Fruit fly (Drosophila melanogaster) whole organism, embryonic: ENCODE measurements around the gene mnd.

Source experiments
- Abd-B ChIP-seq: fragments of 200-800 bp; sonication (Bioruptor generic); optimal IDR thresholded peaks from 2 replicates; lab custom pipeline; 2018; ENCODE audit warnings: missing biosample characterization, mild to moderate bottlenecking, missing genetic modification characterization, moderate library complexity
- CG1024 ChIP-seq: fragments of 200-800 bp; sonication (Bioruptor generic); IDR thresholded peaks from 2 replicates; pipeline ENCODE4 v1.3.6; 2022; ENCODE audit warnings: missing biosample characterization, missing genetic modification characterization
- CG10654 ChIP-seq: fragments of 200-800 bp; sonication (Bioruptor generic); optimal IDR thresholded peaks from 2 replicates; lab custom pipeline; 2016; ENCODE audit warnings: missing biosample characterization, missing genetic modification characterization
- CG13296 ChIP-seq: fragments of 200-800 bp; sonication (Bioruptor generic); optimal IDR thresholded peaks from 3 replicates; lab custom pipeline; 2018; ENCODE audit warnings: missing biosample characterization, mild to moderate bottlenecking, missing genetic modification characterization
- CG15601 ChIP-seq: fragments of 200-800 bp; sonication (Bioruptor generic); optimal IDR thresholded peaks from 3 replicates; lab custom pipeline; 2019; ENCODE audit warnings: missing biosample characterization, mild to moderate bottlenecking, missing genetic modification characterization, moderate library complexity
- CG16813 ChIP-seq: fragments of 200-800 bp; sonication (Bioruptor generic); IDR thresholded peaks from 3 replicates; pipeline ENCODE4 v1.3.6; 2022; ENCODE audit warnings: missing biosample characterization, missing genetic modification characterization; ENCODE audit not compliant: partially characterized antibody
- CG17612 ChIP-seq: fragments of 200-800 bp; sonication (Bioruptor generic); IDR thresholded peaks from 2 replicates; pipeline ENCODE4 v1.3.6; 2022; ENCODE audit warnings: missing biosample characterization, missing genetic modification characterization
- CG1832 ChIP-seq: fragments of 200-800 bp; sonication (Bioruptor generic); optimal IDR thresholded peaks from 2 replicates; lab custom pipeline; 2017; ENCODE audit warnings: missing biosample characterization, mild to moderate bottlenecking, missing genetic modification characterization, inconsistent platforms
- CG2202 ChIP-seq: fragments of 200-800 bp; sonication (Bioruptor generic); optimal IDR thresholded peaks from 2 replicates; lab custom pipeline; 2018; ENCODE audit warnings: missing biosample characterization, mild to moderate bottlenecking, missing genetic modification characterization
- CG2678 ChIP-seq: fragments of 200-800 bp; sonication (Bioruptor generic); optimal IDR thresholded peaks from 3 replicates; lab custom pipeline; 2019; ENCODE audit warnings: missing biosample characterization, mild to moderate bottlenecking, missing genetic modification characterization, moderate library complexity
- CG2889 ChIP-seq: fragments of 200-800 bp; sonication (Bioruptor generic); IDR thresholded peaks from 3 replicates; pipeline ENCODE4 v1.3.6; 2022; ENCODE audit warnings: missing biosample characterization, missing genetic modification characterization
- CG30020 ChIP-seq: fragments of 200-800 bp; optimal IDR thresholded peaks from 2 replicates; lab custom pipeline; 2019; ENCODE audit warnings: missing biosample characterization, mild to moderate bottlenecking, missing genetic modification characterization, moderate library complexity
- CG30403 ChIP-seq: fragments of 200-800 bp; sonication (Bioruptor generic); optimal IDR thresholded peaks from 3 replicates; lab custom pipeline; 2016; ENCODE audit warnings: missing biosample characterization, missing genetic modification characterization
- CG34422 ChIP-seq: fragments of 200-800 bp; sonication (Bioruptor generic); IDR thresholded peaks from 3 replicates; pipeline ENCODE4 v1.3.6; 2022; ENCODE audit warnings: missing biosample characterization, missing genetic modification characterization
- CG4424 ChIP-seq: fragments of 200-800 bp; sonication (Bioruptor generic); optimal IDR thresholded peaks from 3 replicates; lab custom pipeline; 2016; ENCODE audit warnings: missing biosample characterization, missing genetic modification characterization
- CG5953 ChIP-seq: fragments of 200-800 bp; sonication (Bioruptor generic); IDR thresholded peaks from 2 replicates; pipeline ENCODE4 v1.3.6; 2022; ENCODE audit warnings: missing biosample characterization, missing genetic modification characterization
- CG6654 ChIP-seq: fragments of 200-800 bp; sonication (Bioruptor generic); optimal IDR thresholded peaks from 2 replicates; lab custom pipeline; 2017; ENCODE audit warnings: missing biosample characterization, mild to moderate bottlenecking, missing genetic modification characterization
- CG7963 ChIP-seq: fragments of 200-800 bp; sonication (Bioruptor generic); IDR thresholded peaks from 3 replicates; pipeline ENCODE4 v1.3.6; 2022; ENCODE audit warnings: missing biosample characterization, missing genetic modification characterization; ENCODE audit not compliant: partially characterized antibody
- Chrac-16 ChIP-seq: fragments of 200-800 bp; sonication (Bioruptor generic); optimal IDR thresholded peaks from 3 replicates; lab custom pipeline; 2016; ENCODE audit warnings: missing biosample characterization, missing genetic modification characterization
- CkIIα-i1 ChIP-seq: fragments of 200-800 bp; sonication (Bioruptor generic); IDR thresholded peaks from 2 replicates; pipeline ENCODE4 v1.3.6; 2022; ENCODE audit warnings: missing biosample characterization, missing genetic modification characterization
- Drgx ChIP-seq: fragments of 200-800 bp; sonication (Bioruptor generic); IDR thresholded peaks from 2 replicates; pipeline ENCODE4 v1.3.6; 2022; ENCODE audit warnings: missing biosample characterization, missing genetic modification characterization
- H2.0 ChIP-seq: fragments of 200-800 bp; sonication (Bioruptor generic); IDR thresholded peaks from 2 replicates; pipeline ENCODE4 v1.3.6; 2022; ENCODE audit warnings: missing biosample characterization, missing genetic modification characterization
- Hr39 ChIP-seq: fragments of >200 bp; optimal IDR thresholded peaks from 2 replicates; lab custom pipeline; 2017
- Mad ChIP-seq: fragments of 200-800 bp; sonication (Bioruptor generic); optimal IDR thresholded peaks from 2 replicates; lab custom pipeline; 2016; ENCODE audit warnings: missing biosample characterization, missing genetic modification characterization
- Sin3A ChIP-seq: fragments of >200 bp; optimal IDR thresholded peaks from 2 replicates; lab custom pipeline; 2018
- Sry-β ChIP-seq: fragments of 200-800 bp; sonication (Bioruptor generic); optimal IDR thresholded peaks from 2 replicates; lab custom pipeline; 2018; ENCODE audit warnings: missing biosample characterization, mild to moderate bottlenecking, missing genetic modification characterization, moderate library complexity
- Xrp1 ChIP-seq: fragments of 200-800 bp; sonication (Bioruptor generic); IDR thresholded peaks from 2 replicates; pipeline ENCODE4 v1.3.6; 2022; ENCODE audit warnings: missing biosample characterization, missing genetic modification characterization
- YL-1 ChIP-seq: fragments of 200-800 bp; sonication (Bioruptor generic); optimal IDR thresholded peaks from 3 replicates; lab custom pipeline; 2017; ENCODE audit warnings: missing biosample characterization, mild to moderate bottlenecking, missing genetic modification characterization
- ash1 ChIP-seq: fragments of 200-800 bp; sonication (Bioruptor generic); optimal IDR thresholded peaks from 2 replicates; lab custom pipeline; 2018; ENCODE audit warnings: missing biosample characterization, mild to moderate bottlenecking, missing genetic modification characterization
- az2 ChIP-seq: fragments of 200-800 bp; sonication (Bioruptor generic); optimal IDR thresholded peaks from 3 replicates; lab custom pipeline; 2016; ENCODE audit warnings: missing biosample characterization, missing genetic modification characterization
- cad ChIP-seq: fragments of >200 bp; optimal IDR thresholded peaks from 2 replicates; lab custom pipeline; 2017; ENCODE audit warnings: missing biosample characterization, missing genetic modification characterization
- crp ChIP-seq, 2 experiments: fragments of 200-800 bp; sonication (Bioruptor generic); optimal IDR thresholded peaks; 2 replicates in 1 of 2; 3 replicates in 1 of 2; lab custom pipeline; 2017; ENCODE audit warnings: missing biosample characterization in 2 of 2, missing genetic modification characterization in 2 of 2, mild to moderate bottlenecking in 1 of 2, moderate library complexity in 1 of 2
- disco-r ChIP-seq: fragments of 200-800 bp; sonication (Bioruptor generic); optimal IDR thresholded peaks from 2 replicates; lab custom pipeline; 2016; ENCODE audit warnings: missing biosample characterization, missing genetic modification characterization
- dmrt99B ChIP-seq: fragments of 200-800 bp; sonication (Bioruptor generic); optimal IDR thresholded peaks from 2 replicates; lab custom pipeline; 2018; ENCODE audit warnings: missing biosample characterization, mild to moderate bottlenecking, missing genetic modification characterization, moderate library complexity
- dysf ChIP-seq: fragments of 200-800 bp; sonication (Bioruptor generic); IDR thresholded peaks from 3 replicates; pipeline ENCODE4 v1.3.6; 2022; ENCODE audit warnings: missing biosample characterization, missing genetic modification characterization
- esg ChIP-seq: fragments of 200-800 bp; sonication (Bioruptor generic); conservative IDR thresholded peaks from 2 replicates; pipeline ENCODE4 v1.3.6; 2022; ENCODE audit warnings: missing biosample characterization, missing genetic modification characterization
- gcm2 ChIP-seq: fragments of 200-800 bp; sonication (Bioruptor generic); optimal IDR thresholded peaks from 2 replicates; lab custom pipeline; 2016; ENCODE audit warnings: missing biosample characterization, missing genetic modification characterization
- jing ChIP-seq: fragments of 200-800 bp; sonication (Bioruptor generic); optimal IDR thresholded peaks from 2 replicates; lab custom pipeline; 2018; ENCODE audit warnings: missing biosample characterization, mild to moderate bottlenecking, missing genetic modification characterization
- lola ChIP-seq, 3 experiments: fragments of >200 bp in 2 of 3; fragments of 200-800 bp in 1 of 3; sonication (Bioruptor generic) in 1 of 3; optimal IDR thresholded peaks; 2 replicates each; lab custom pipeline; 2017 to 2019; ENCODE audit warnings: missing biosample characterization in 3 of 3, missing genetic modification characterization in 3 of 3, mild to moderate bottlenecking in 1 of 3, moderate library complexity in 1 of 3
- maf-S ChIP-seq: fragments of 200-800 bp; sonication (Bioruptor generic); optimal IDR thresholded peaks from 2 replicates; lab custom pipeline; 2016; ENCODE audit warnings: missing biosample characterization, missing genetic modification characterization
- row ChIP-seq: fragments of 200-800 bp; sonication (Bioruptor generic); IDR thresholded peaks from 3 replicates; pipeline ENCODE4 v1.3.6; 2022; ENCODE audit warnings: missing biosample characterization, missing genetic modification characterization
- sob ChIP-seq: fragments of 200-800 bp; sonication (Bioruptor generic); IDR thresholded peaks from 2 replicates; pipeline ENCODE4 v1.3.6; 2022; ENCODE audit warnings: missing biosample characterization, missing genetic modification characterization
- sqz ChIP-seq: fragments of 200-800 bp; sonication (Bioruptor generic); optimal IDR thresholded peaks from 3 replicates; lab custom pipeline; 2018; ENCODE audit warnings: missing biosample characterization, mild to moderate bottlenecking, missing genetic modification characterization
- ssp ChIP-seq: fragments of 200-800 bp; sonication (Bioruptor generic); IDR thresholded peaks from 2 replicates; pipeline ENCODE4 v1.3.6; 2022; ENCODE audit warnings: missing biosample characterization, missing genetic modification characterization
- unpg ChIP-seq: fragments of 200-800 bp; sonication (Bioruptor generic); optimal IDR thresholded peaks from 3 replicates; lab custom pipeline; 2018; ENCODE audit warnings: missing biosample characterization, mild to moderate bottlenecking, missing genetic modification characterization, moderate library complexity
- wdn ChIP-seq: fragments of 200-800 bp; sonication (Bioruptor generic); IDR thresholded peaks from 2 replicates; pipeline ENCODE4 v1.3.6; 2022; ENCODE audit warnings: missing biosample characterization, missing genetic modification characterization
- z ChIP-seq: fragments of 200-800 bp; sonication (Bioruptor generic); IDR thresholded peaks from 3 replicates; pipeline ENCODE4 v1.3.6; 2022; ENCODE audit warnings: missing biosample characterization, missing genetic modification characterization
- zf30C ChIP-seq: fragments of 200-800 bp; sonication (Bioruptor generic); optimal IDR thresholded peaks from 3 replicates; lab custom pipeline; 2018; ENCODE audit warnings: missing biosample characterization, mild to moderate bottlenecking, missing genetic modification characterization
- zfh1 ChIP-seq: fragments of 200-800 bp; sonication (Bioruptor generic); IDR thresholded peaks from 3 replicates; pipeline ENCODE4 v1.3.6; 2022; ENCODE audit warnings: missing biosample characterization, missing genetic modification characterization

The mnd gene

dm6 chr3L:14977536-14978495 is 7.1 kb upstream of the mnd start (continued):
- TF ChIP-seq Xrp1: no peak; the same call in 1 of the 2 replicates
- peak; percentile 42; the same call in 1 of the 2 replicates for TF ChIP-seq CG5953 (GFP tag; lab: Robert Waterston, UW)
- TF ChIP-seq CG4424 (GFP tag; lab: Kevin White, UChicago): peak; percentile 74
- TF ChIP-seq wdn: 0 out of 2 replicates have a peak, but pooled peaks have one; percentile 15
- TF ChIP-seq CG2202 (tag; lab: Kevin White, UChicago): no peak
- no peak for TF ChIP-seq ash1
- TF ChIP-seq CG2889: no peak
- TF ChIP-seq CG30403 (GFP tag; lab: Kevin White, UChicago): peak; percentile 60
- TF ChIP-seq unpg (GFP tag; lab: Kevin White, UChicago): no peak
- peak; percentile 72; the same call in 2 of the 3 replicates for TF ChIP-seq z (GFP tag; lab: Robert Waterston, UW)
- peak; percentile 59 for TF ChIP-seq Abd-B
- 0 out of 2 replicates have a peak, but pooled peaks have one; percentile 11 for TF ChIP-seq H2.0
- TF ChIP-seq YL-1 (GFP tag; lab: Kevin White, UChicago): peak; percentile 35
- no peak for TF ChIP-seq Sry-β
- no peak for TF ChIP-seq Drgx
- TF ChIP-seq Chrac-16 (GFP tag; lab: Kevin White, UChicago): peak; percentile 26
- no peak for TF ChIP-seq jing (GFP tag; lab: Kevin White, UChicago)
- TF ChIP-seq CG13296 (GFP tag; lab: Kevin White, UChicago): no peak
- TF ChIP-seq CG1832 (GFP tag; lab: Kevin White, UChicago): no peak
- no peak for TF ChIP-seq CkIIα-i1
- peak; percentile 43; the same call in 2 of the 3 replicates for TF ChIP-seq CG34422 (GFP tag; lab: Robert Waterston, UW)
- no peak for TF ChIP-seq maf-S (GFP tag; lab: Kevin White, UChicago)
- peak; percentile 67; the same call in 1 of the 2 replicates for TF ChIP-seq sob (GFP tag; lab: Robert Waterston, UW)
- peak; percentile 46 for TF ChIP-seq dmrt99B (tag; lab: Kevin White, UChicago)
- no peak for TF ChIP-seq gcm2 (GFP tag; lab: Kevin White, UChicago)
- no peak for TF ChIP-seq esg (GFP tag; lab: Robert Waterston, UW)
- TF ChIP-seq az2: peak; percentile 65
- TF ChIP-seq Hr39 (lab: Kevin White, UChicago): no peak
- TF ChIP-seq CG30020 (tag; lab: Kevin White, UChicago): peak; percentile 20
- TF ChIP-seq CG2678 (tag; lab: Kevin White, UChicago): peak; percentile 63
- no peak for TF ChIP-seq Sin3A (lab: Kevin White, UChicago)
- no peak for TF ChIP-seq disco-r (GFP tag; lab: Kevin White, UChicago)
- TF ChIP-seq row (GFP tag; lab: Robert Waterston, UW): peak; percentile 58; the same call in 2 of the 3 replicates
- peak; percentile 70 for TF ChIP-seq zfh1
- TF ChIP-seq dysf (GFP tag; lab: Robert Waterston, UW): no peak
- peak; percentile 64 for TF ChIP-seq cad (GFP tag; lab: Kevin White, UChicago)
- TF ChIP-seq CG1024 (GFP tag; lab: Robert Waterston, UW): 0 out of 2 replicates have a peak, but pooled peaks have one; percentile 17
- no peak for TF ChIP-seq CG15601 (tag; lab: Kevin White, UChicago)
- TF ChIP-seq CG17612 (GFP tag; lab: Robert Waterston, UW): no peak
- no peak for TF ChIP-seq CG6654 (GFP tag; lab: Kevin White, UChicago)
- no peak for TF ChIP-seq Mad (GFP tag; lab: Kevin White, UChicago)
- no peak for TF ChIP-seq ssp
- TF ChIP-seq CG16813 (GFP tag; lab: Robert Waterston, UW): no peak; the same call in 2 of the 3 replicates
- TF ChIP-seq CG7963 (GFP tag; lab: Robert Waterston, UW): no peak
- TF ChIP-seq crp (GFP tag; optimal IDR thresholded peaks at IDR 0.05; lab: Kevin White, UChicago): peak in 1 of 2 experiments; percentile 3
- peak; percentile 92 for TF ChIP-seq zf30C
- TF ChIP-seq CG10654 (GFP tag; lab: Kevin White, UChicago): peak; percentile 11
- TF ChIP-seq sqz (GFP tag; lab: Kevin White, UChicago): peak; percentile 54
- TF ChIP-seq lola (GFP tag; optimal IDR thresholded peaks at IDR 0.05; lab: Kevin White, UChicago): peak in 1 of 3 experiments; percentile 92
